Worm (Caenorhabditis elegans) whole organism, dauer: ENCODE measurements around the gene D1054.3.

ENCODE experiments used
- unc-62 ChIP-seq: sonication (generic microtip); optimal IDR thresholded peaks from 2 replicates; lab custom pipeline; 2017; ENCODE audit warnings: missing biosample characterization, missing genetic modification reagents, missing genetic modification characterization

D1054.3 gene

ce11 chrV:10747263-10747951, 23.8 kb upstream of the D1054.3 start, which contains the start of the genes selt-1.2 and F28H7.2:
TSS of gene selt-1.2 (minus strand) at chrV:10747363.
TSS of gene F28H7.2 (plus strand) at chrV:10747901.
- TF ChIP-seq unc-62 (GFP tag; lab: Kevin White, UChicago), result no peak

ce11 chrV:10750630-10751029, 20.6 kb upstream of the D1054.3 start, which contains the start of gene F28H7.3:
TSS of gene F28H7.3 (minus strand) at chrV:10750788.
- no peak for TF ChIP-seq unc-62 (GFP tag; lab: Kevin White, UChicago)

- TF ChIP-seq unc-62 (GFP tag; lab: Kevin White, UChicago), result no peak
Observed at ce11 chrV:10754050-10754449, 17.2 kb upstream of the D1054.3 start, which contains the start of gene F28H7.7. TSS of gene F28H7.7 (minus strand) at chrV:10754150.

DNA sequence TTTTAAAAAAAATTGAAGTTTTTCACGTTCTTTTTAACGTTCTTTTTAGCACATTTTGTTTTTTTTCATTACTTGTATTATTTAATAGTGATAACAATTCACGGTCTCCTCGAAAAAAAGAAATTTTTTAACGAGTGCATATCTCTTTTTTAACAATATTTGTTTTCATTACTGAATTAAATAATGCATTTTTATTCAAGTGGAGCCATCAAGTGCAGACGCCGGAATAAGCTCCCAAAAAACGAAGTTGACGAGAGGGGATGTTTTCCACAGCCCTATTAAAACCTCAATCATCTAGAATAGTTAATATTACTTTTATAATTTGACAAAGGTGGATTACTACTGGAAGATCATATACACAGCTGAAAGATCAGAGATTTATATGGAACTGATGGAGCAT, 14.6 kb upstream of the D1054.3 start, which contains the start of gene irld-6:
irld-6 (minus strand) TSS at position 101 of the 400 bp plus-strand sequence.
- no peak for TF ChIP-seq unc-62 (GFP tag; lab: Kevin White, UChicago)

DNA sequence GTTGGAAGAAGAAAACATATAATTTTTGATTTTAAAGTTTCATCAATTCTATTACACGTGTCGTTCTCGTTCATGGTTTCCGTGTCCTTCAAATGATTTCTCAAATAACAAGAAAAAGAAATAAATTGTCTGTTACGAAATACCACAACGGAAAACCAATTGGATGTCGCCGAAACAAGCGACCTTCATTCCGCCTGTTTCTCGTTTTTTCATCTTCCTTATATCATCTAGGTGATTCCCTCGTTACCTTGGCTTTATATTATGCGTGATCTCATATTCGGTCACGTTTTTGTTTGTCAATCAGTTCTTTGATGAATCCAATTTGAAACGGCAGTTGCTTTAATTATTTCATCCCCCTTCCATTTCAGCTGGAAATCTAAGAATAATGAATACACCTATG, 14.1 kb upstream of the D1054.3 start:
- no peak for TF ChIP-seq unc-62 (GFP tag; lab: Kevin White, UChicago)

- no peak for TF ChIP-seq unc-62 (GFP tag; lab: Kevin White, UChicago)
Observed at ce11 chrV:10758658-10759057, 12.6 kb upstream of the D1054.3 start, which contains the start of gene F28H7.8. TSS of gene F28H7.8 (plus strand) at chrV:10758958.

ce11 chrV:10760839-10761238, 10.4 kb upstream of the D1054.3 start:
- TF ChIP-seq unc-62 (GFP tag; lab: Kevin White, UChicago), result no peak

DNA sequence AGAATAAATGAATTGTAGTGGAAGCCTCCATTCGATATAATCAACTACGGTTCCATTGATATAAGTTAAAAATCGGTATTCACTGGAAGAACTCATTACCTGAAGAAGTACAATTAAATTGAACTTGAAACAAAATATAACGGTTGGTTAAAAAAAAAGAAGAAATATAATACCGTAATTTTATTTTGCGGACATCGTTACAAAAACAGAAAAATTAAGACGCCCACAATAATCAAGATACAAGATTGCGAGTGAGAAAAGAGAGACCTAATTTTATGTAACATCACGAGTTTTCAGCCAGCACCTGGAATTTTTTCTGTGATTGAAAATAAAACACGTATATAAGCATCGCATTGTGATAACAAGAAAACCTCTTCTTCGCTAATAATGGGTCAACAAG, 8.6 kb upstream of the D1054.3 start, which contains the start of gene sre-6:
sre-6 (minus strand) TSS at position 101 of the 400 bp plus-strand sequence.
- no peak for TF ChIP-seq unc-62 (GFP tag; lab: Kevin White, UChicago)

ce11 chrV:10764066-10764465, 7.2 kb upstream of the D1054.3 start, which contains the start of gene ocr-1:
TSS of gene ocr-1 (plus strand) at chrV:10764366.
- no peak for TF ChIP-seq unc-62 (GFP tag; lab: Kevin White, UChicago)

DNA sequence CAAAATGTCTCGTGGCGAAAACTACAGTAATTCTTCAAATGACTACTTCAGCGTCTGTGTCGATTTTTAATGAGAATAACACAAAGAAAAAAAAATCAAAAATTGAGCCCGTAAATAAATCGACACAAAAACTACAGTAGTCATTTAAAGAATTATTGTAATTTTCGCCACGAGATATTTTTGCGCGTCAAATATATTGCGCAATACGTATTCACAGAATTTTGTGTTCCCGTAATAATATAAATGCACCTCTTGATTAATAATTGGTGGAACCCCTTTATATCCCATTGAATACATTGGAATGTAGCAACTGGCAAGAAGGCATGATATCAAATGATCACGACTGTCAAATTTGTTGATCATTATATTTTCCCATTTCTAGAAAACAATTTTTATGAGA, 2.4 kb upstream of the D1054.3 start:
- no peak for TF ChIP-seq unc-62 (GFP tag; lab: Kevin White, UChicago)

ce11 chrV:10770026-10770425, 1.2 kb upstream of the D1054.3 start, which contains the start of the genes D1054.1 and pas-2:
TSS of gene D1054.1 (minus strand) at chrV:10770217.
TSS of gene pas-2 (plus strand) at chrV:10770368.
- no peak for TF ChIP-seq unc-62 (GFP tag; lab: Kevin White, UChicago)

- no peak for TF ChIP-seq unc-62 (GFP tag; lab: Kevin White, UChicago)
Observed at ce11 chrV:10773216-10773615, 2.0 kb downstream of the D1054.3 start.

DNA sequence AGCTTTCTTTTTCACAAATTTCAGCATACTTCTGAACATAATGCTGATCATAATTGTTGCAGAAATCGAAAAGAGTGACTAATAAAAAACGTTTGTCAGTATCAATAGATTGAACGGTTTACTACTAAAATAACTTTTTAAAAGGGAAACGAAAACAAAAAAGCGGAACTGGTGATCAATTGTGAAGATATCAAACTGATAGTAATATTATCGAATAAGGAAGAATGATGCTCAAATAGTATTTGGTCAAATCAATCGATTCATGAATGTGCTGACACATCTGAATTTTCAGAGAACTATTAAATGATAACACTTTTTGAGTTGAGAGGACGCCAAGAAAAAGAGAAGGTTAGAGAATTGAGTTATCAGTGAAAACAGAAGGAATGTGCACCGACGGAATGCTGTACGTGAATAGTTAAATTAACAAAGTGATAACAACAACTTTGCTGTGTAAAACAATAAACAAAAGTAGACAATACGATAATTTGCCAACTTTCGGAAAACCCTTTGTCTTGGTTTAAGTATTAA, 5.3 kb downstream of the D1054.3 start, which contains the start of gene D1054.5:
D1054.5 (minus strand) TSS at position 51 of the 528 bp plus-strand sequence.
- TF ChIP-seq unc-62 (GFP tag; lab: Kevin White, UChicago), result no peak

DNA sequence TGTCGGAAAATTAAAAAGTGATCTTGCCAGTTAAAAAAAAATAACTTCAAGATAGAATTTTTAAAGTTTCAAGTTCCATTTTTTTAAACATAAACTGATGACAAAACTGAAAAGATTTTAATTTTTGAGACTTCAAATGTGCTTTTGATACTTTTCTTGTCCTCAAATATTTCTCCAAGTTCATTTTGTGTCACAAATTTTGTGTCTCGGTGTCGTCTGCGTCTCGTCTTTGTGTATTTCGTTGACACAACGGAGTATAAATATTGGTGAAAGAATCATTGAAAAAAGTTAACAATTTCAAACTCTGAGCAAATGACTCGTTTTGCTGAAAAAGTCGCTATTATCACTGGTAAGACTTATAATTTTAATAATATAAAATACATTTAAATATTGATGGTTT, 12.8 kb downstream of the D1054.3 start, which contains the start of gene D1054.8:
D1054.8 (plus strand) TSS at position 301 of the 400 bp plus-strand sequence.
- TF ChIP-seq unc-62 (GFP tag; lab: Kevin White, UChicago), result no peak

DNA sequence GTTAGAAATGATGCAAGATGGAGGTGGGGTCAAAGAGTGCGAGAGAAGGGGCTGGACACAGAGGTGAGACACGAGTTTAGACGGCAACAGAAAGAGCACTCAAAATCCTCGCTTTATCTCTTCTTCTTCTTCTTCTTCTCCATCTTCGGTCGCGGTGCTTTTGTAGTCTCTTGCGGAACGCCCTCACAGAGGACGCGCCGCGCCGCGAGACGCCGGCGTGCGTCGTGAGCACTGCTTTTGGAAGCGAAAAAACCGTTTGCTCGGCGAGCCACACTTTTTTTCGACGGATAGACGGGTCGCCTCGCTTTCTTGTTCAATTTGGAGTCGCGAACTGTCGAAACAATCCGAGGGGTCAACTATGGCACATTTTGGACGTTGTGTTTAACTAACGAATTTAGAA, 19.7 kb downstream of the D1054.3 start, which contains the start of gene D1054.9:
D1054.9 (minus strand) TSS at position 137 of the 400 bp plus-strand sequence.
- TF ChIP-seq unc-62 (GFP tag; lab: Kevin White, UChicago), result no peak

DNA sequence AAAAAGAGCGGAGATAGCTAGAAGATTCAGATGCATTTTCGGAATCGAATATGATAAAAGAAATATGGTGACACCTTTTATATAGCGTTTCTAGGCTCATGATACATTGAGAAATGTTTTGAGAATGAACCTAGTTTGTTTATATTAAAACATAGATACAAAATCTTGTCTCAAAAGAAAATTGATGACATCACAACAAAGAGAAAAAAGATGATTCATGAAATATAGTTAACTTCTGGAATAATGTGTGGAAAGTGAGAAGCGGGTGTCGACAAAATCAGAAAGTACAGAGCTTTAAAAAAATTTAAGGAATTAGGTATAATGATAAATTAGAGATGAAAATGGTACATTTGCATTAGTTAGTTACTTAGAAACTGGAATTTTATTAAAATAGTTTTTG, 21.5 kb downstream of the D1054.3 start, which contains the start of gene D1054.10:
D1054.10 (minus strand) TSS at position 101 of the 400 bp plus-strand sequence.
- no peak for TF ChIP-seq unc-62 (GFP tag; lab: Kevin White, UChicago)
